Worm (Caenorhabditis elegans) whole organism, late embryonic: ENCODE measurements around the gene R09F10.3.

Experiments used
- C38D4.7 ChIP-seq: fragments of 200-800 bp; sonication (Bioruptor generic); optimal IDR thresholded peaks from 2 replicates; lab custom pipeline; 2018; ENCODE audit warnings: mild to moderate bottlenecking, missing genetic modification characterization, moderate library complexity, missing compliant biosample characterization
- F13H6.1 ChIP-seq: sonication (generic microtip); optimal IDR thresholded peaks from 2 replicates; lab custom pipeline; 2016; ENCODE audit warnings: missing genetic modification characterization, missing compliant biosample characterization
- T23F11.4 ChIP-seq: fragments of 200-800 bp; sonication (Bioruptor generic); optimal IDR thresholded peaks from 2 replicates; lab custom pipeline; 2018; ENCODE audit warnings: mild to moderate bottlenecking, missing genetic modification characterization, missing compliant biosample characterization
- ahr-1 ChIP-seq: sonication (generic microtip); optimal IDR thresholded peaks from 2 replicates; lab custom pipeline; 2016; ENCODE audit warnings: missing genetic modification characterization, missing compliant biosample characterization
- ceh-19 ChIP-seq: fragments of 200-800 bp; sonication (Bioruptor generic); optimal IDR thresholded peaks from 2 replicates; lab custom pipeline; 2018; ENCODE audit warnings: mild to moderate bottlenecking, missing genetic modification characterization, missing compliant biosample characterization
- ceh-2 ChIP-seq: sonication (generic microtip); optimal IDR thresholded peaks from 2 replicates; lab custom pipeline; 2016; ENCODE audit warnings: missing genotype, missing genetic modification characterization, missing compliant biosample characterization
- ceh-45 ChIP-seq: fragments of 200-800 bp; sonication (Bioruptor generic); IDR thresholded peaks from 2 replicates; pipeline ENCODE4 v1.3.6; 2022; ENCODE audit warnings: missing genetic modification reagents, missing genetic modification characterization, missing compliant biosample characterization
- ceh-48 ChIP-seq: sonication (generic microtip); optimal IDR thresholded peaks from 2 replicates; lab custom pipeline; 2016; ENCODE audit warnings: missing genetic modification characterization, inconsistent platforms, missing compliant biosample characterization
- ceh-9 ChIP-seq: sonication (generic microtip); optimal IDR thresholded peaks from 2 replicates; lab custom pipeline; 2016; ENCODE audit warnings: mild to moderate bottlenecking, missing genetic modification characterization, inconsistent platforms, missing compliant biosample characterization
- dve-1 ChIP-seq: sonication (generic microtip); optimal IDR thresholded peaks from 2 replicates; lab custom pipeline; 2017; ENCODE audit warnings: antibody characterized with exemption, mild to moderate bottlenecking, missing genetic modification characterization, missing compliant biosample characterization
- ets-4 ChIP-seq: sonication (generic microtip); optimal IDR thresholded peaks from 2 replicates; lab custom pipeline; 2016; ENCODE audit warnings: missing genetic modification characterization, missing compliant biosample characterization
- eyg-1 ChIP-seq: sonication (generic microtip); optimal IDR thresholded peaks from 2 replicates; lab custom pipeline; 2016; ENCODE audit warnings: missing genotype, missing genetic modification characterization, missing compliant biosample characterization
- hlh-13 ChIP-seq: fragments of 200-800 bp; sonication (Bioruptor generic); optimal IDR thresholded peaks from 2 replicates; lab custom pipeline; 2018; ENCODE audit warnings: mild to moderate bottlenecking, missing genetic modification characterization, missing compliant biosample characterization
- hlh-6 ChIP-seq: sonication (generic microtip); optimal IDR thresholded peaks from 2 replicates; lab custom pipeline; 2016; ENCODE audit warnings: missing genotype, missing genetic modification characterization, missing compliant biosample characterization
- hlh-8 ChIP-seq: sonication (generic microtip); optimal IDR thresholded peaks from 2 replicates; lab custom pipeline; 2016; ENCODE audit warnings: missing genotype, missing genetic modification characterization, missing compliant biosample characterization
- pag-3 ChIP-seq: sonication (generic microtip); optimal IDR thresholded peaks from 2 replicates; lab custom pipeline; 2016; ENCODE audit warnings: missing compliant biosample characterization, missing genetic modification characterization, borderline replicate concordance
- pqm-1 ChIP-seq: sonication (generic microtip); optimal IDR thresholded peaks from 2 replicates; lab custom pipeline; 2016; ENCODE audit warnings: missing genetic modification characterization, missing compliant biosample characterization
- pros-1 ChIP-seq: fragments of 150-350 bp; optimal IDR thresholded peaks from 2 replicates; lab custom pipeline; 2014; ENCODE audit warnings: missing biosample characterization, missing genetic modification reagents, missing genetic modification characterization
- sdc-2 ChIP-seq: sonication (generic microtip); optimal IDR thresholded peaks from 2 replicates; lab custom pipeline; 2016; ENCODE audit warnings: missing genotype, missing genetic modification characterization, missing compliant biosample characterization
- syd-9 ChIP-seq: sonication (generic microtip); optimal IDR thresholded peaks from 2 replicates; lab custom pipeline; 2016; ENCODE audit warnings: mild to moderate bottlenecking, missing genetic modification characterization, moderate library complexity, missing compliant biosample characterization
- tbx-7 ChIP-seq: sonication (generic microtip); optimal IDR thresholded peaks from 2 replicates; lab custom pipeline; 2016; ENCODE audit warnings: missing genotype, missing genetic modification characterization, missing compliant biosample characterization

R09F10.3 gene

ce11 chrX:8340393-8340792 is 46.0 kb downstream of the R09F10.3 start, which contains the start of gene F55E10.2 (continued):
- TF ChIP-seq hlh-8 (tag; lab: Kevin White, UChicago), result no peak
- TF ChIP-seq pqm-1, result no peak

ce11 chrX:8341675-8342074 is 47.2 kb downstream of the R09F10.3 start, which contains the start of gene F55E10.1:
F55E10.1 (plus strand) TSS chrX:8341975.
- TF ChIP-seq sdc-2 (tag; lab: Kevin White, UChicago) (no peak), tbx-7 (tag; lab: Kevin White, UChicago) (no peak), dve-1 (tag; lab: Kevin White, UChicago) (no peak), hlh-6 (tag; lab: Kevin White, UChicago) (no peak), F13H6.1 (no peak), pros-1 (tag; lab: Kevin White, UChicago) (no peak), hlh-13 (GFP tag; lab: Kevin White, UChicago) (no peak), ceh-45 (GFP tag; lab: Robert Waterston, UW) (no peak), hlh-8 (tag; lab: Kevin White, UChicago) (no peak), pag-3 (no peak), ahr-1 (tag; lab: Kevin White, UChicago) (no peak), syd-9 (tag; lab: Kevin White, UChicago) (no peak), ets-4 (no peak), ceh-48 (tag; lab: Kevin White, UChicago) (no peak), T23F11.4 (GFP tag; lab: Kevin White, UChicago) (no peak), ceh-2 (tag; lab: Kevin White, UChicago) (no peak)

ce11 chrX:8346248-8346647 is 51.8 kb downstream of the R09F10.3 start, which contains the start of gene drd-5:
drd-5 (minus strand) TSS chrX:8346348.
- TF ChIP-seq ceh-19 (GFP tag; lab: Kevin White, UChicago) (no peak), eyg-1 (tag; lab: Kevin White, UChicago) (no peak), pros-1 (tag; lab: Kevin White, UChicago) (no peak), ceh-9 (tag; lab: Kevin White, UChicago) (no peak), C38D4.7 (GFP tag; lab: Kevin White, UChicago) (no peak)
